Worm (Caenorhabditis elegans): Measurements from ENCODE around the gene fbxb-105.

fbxb-105 gene

DNA sequence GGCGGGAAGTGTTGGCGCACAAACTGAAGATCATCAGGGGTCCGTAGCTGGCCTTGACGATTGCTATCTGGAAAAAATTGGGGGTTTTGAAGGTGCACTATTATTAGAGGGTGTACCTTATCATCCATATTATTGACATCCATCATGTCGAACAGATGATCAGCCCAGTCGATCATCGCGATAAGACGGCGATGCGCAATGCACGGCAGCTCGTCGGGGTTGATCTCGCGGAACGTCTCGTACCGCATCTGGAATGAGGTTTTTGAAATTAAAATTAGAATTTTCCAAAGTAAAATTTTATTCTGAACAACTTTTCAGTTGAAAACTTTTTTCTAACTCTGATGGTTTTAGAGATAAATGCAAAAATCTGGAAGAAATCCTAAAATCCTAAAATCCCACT, 27.3 kb upstream of the fbxb-105 start (continued):
- no peak for TF ChIP-seq madf-10 (tag; optimal IDR thresholded peaks at IDR 0.05)
- TF ChIP-seq ceh-91 (GFP tag; IDR thresholded peaks at IDR 0.05): no peak
- no peak for TF ChIP-seq F57C9.4 (tag; optimal IDR thresholded peaks at IDR 0.05)
- no peak for TF ChIP-seq ztf-18 (tag; optimal IDR thresholded peaks at IDR 0.05)
- no peak for TF ChIP-seq sea-2 (GFP tag; IDR thresholded peaks at IDR 0.05)
- no peak for TF ChIP-seq fkh-3 (tag; optimal IDR thresholded peaks at IDR 0.05)
- no peak for TF ChIP-seq F39B2.1 (GFP tag; IDR thresholded peaks at IDR 0.05)

DNA sequence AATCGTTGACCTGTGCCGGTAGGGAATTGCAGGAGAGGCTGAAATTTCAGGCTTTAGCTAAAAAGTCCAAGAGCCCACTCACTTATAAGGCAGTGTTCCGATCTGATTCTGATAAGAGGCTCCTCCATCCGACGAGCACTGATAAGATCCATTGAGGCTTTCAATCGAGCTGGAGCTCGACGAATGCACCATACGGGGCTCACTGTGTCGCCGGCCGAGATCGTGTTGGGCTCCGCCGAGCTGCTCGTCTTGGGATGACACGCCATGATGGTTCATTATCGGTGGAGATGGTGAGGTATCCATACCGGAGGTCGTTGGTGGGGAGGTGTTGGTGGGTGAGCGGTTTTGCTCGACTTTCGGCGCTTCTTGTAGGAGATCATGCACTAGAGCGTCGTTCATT, 25.7 kb upstream of the fbxb-105 start:
- no peak for TF ChIP-seq ceh-91 (GFP tag; IDR thresholded peaks at IDR 0.05)
- TF ChIP-seq sdz-38 (tag; optimal IDR thresholded peaks at IDR 0.05): no peak
- TF ChIP-seq zfh-2 (GFP tag; conservative IDR thresholded peaks at IDR 0.05): peak; percentile 56
- TF ChIP-seq lin-54 (GFP tag; optimal IDR thresholded peaks at IDR 0.05): no peak

DNA sequence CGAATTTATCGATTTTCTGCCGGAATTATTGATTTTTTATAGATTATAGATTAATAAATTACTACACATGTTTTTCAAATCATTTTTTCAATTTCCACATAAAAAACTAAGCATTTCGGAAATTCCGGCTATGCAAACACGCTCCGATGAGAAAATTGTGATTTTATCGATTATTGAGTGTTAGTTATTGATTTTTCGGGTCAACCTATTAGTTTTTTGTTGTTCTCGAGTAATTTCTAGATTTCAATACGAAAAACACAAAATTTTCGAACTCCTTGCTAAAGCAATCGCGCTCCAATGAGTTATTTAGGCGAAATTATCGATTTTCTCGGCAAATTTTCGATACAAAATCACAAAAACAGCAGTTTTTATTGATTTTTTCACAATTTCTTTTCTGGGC, 24.7 kb upstream of the fbxb-105 start:
- TF ChIP-seq repo-1 (tag; optimal IDR thresholded peaks at IDR 0.05): no peak
- TF ChIP-seq B0035.1 (tag; optimal IDR thresholded peaks at IDR 0.05): no peak
- no peak for TF ChIP-seq hsf-1 (GFP tag; IDR thresholded peaks at IDR 0.05)
- no peak for TF ChIP-seq ceh-58 (GFP tag; IDR thresholded peaks at IDR 0.05)
- TF ChIP-seq B0261.1 (tag; optimal IDR thresholded peaks at IDR 0.05): no peak

DNA sequence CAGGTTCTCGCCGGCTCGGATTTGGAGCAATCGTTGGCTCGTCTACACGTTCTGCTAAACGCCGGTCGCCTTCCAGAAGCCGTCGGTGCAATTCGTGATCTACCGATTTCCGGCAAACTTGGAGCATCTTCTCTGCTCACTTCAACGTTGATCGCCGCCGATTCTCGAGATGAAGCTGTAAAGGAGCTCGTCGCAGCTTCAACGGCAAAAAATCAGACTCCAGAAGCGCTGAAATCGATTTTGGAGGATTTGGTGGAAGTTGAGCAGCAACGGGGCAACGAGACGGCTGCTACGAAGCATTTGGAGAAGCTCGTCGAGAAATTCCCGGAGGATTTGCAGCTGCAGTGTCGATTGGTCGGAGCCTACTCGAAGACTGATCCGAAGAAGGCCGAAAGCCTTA, 21.0 kb upstream of the fbxb-105 start:
- TF ChIP-seq zfh-2 (GFP tag; conservative IDR thresholded peaks at IDR 0.05): peak; percentile 73
- no peak for TF ChIP-seq ceh-100 (GFP tag; IDR thresholded peaks at IDR 0.05)

DNA sequence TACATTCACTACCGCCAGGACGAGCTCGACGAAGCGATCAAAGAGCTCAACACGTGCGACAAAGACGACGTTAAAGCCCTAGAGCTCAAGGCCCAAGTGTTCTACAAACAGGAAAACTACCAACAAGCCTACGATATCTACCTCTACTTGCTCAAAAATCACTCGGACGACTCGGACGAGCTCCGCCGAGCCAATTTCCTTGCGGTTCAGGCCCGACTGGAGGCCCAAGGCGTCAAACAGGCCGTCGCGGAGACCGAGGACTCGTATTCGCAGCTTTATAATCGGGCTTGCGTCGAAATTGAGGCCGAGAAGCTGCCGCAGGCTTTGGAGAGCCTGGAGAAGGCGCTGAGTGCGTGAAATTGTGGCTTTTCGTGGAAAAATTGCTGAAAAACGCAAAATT, 17.2 kb upstream of the fbxb-105 start:
- peak; percentile 26; the same call in 1 of the 2 replicates for TF ChIP-seq madf-6 (GFP tag; IDR thresholded peaks at IDR 0.05)
- no peak for TF ChIP-seq Y67H2A.10 (GFP tag; conservative IDR thresholded peaks at IDR 0.05)
- no peak for TF ChIP-seq attf-3 (GFP tag; conservative IDR thresholded peaks at IDR 0.05)
- TF ChIP-seq egrh-3 (GFP tag; IDR thresholded peaks at IDR 0.05): peak; percentile 25; the same call in 1 of the 2 replicates
- TF ChIP-seq zfh-2 (GFP tag; conservative IDR thresholded peaks at IDR 0.05): peak; percentile 66; the same call in 1 of the 2 replicates
- TF ChIP-seq mel-28 (tag; optimal IDR thresholded peaks at IDR 0.05; ENCODE audit: borderline replicate concordance): no peak
- TF ChIP-seq egl-44 (GFP tag; IDR thresholded peaks at IDR 0.05): no peak
- TF ChIP-seq nhr-179 (tag; optimal IDR thresholded peaks at IDR 0.05): no peak
- TF ChIP-seq K11D2.4 (GFP tag; IDR thresholded peaks at IDR 0.05): no peak
- TF ChIP-seq lin-54 (GFP tag; optimal IDR thresholded peaks at IDR 0.05): no peak

DNA sequence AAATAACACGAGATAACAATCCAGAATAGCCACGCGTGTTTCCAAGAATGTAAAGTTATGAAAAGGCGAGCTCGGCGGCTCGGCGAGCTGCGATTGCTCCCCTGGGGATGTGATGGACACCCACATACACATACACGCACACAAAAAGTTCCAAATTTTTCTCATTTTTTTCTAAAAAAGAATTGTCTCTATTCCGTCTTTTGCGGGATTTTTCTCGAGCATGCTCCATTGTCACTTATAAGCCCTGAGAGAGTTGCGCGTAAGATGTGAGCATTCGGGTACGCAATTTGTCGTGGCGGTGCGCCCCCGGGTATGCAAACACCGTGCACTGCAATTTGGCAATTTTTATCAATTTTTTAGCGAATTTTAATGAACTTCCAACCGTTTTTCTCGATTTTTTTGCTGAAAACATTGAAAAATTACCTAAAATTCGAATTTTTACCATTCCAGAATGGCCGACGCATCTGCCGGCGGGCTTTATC, 16.4 kb upstream of the fbxb-105 start, which contains the start of the genes F08D12.12 and srpa-72:
Gene F08D12.12, minus strand, starts transcription at position 51 of the 482 bp plus-strand sequence.
Gene srpa-72, plus strand, starts transcription at position 451 of the 482 bp plus-strand sequence.
- TF ChIP-seq unc-62 (GFP tag; optimal IDR thresholded peaks at IDR 0.05): no peak
- TF ChIP-seq mcd-1 (GFP tag; IDR thresholded peaks at IDR 0.05): peak; percentile 54
- no peak for TF ChIP-seq attf-6 (GFP tag; IDR thresholded peaks at IDR 0.05)
- TF ChIP-seq cebp-1 (GFP tag; IDR thresholded peaks at IDR 0.05): no peak
- peak; percentile 16 for TF ChIP-seq cebp-1 (tag; optimal IDR thresholded peaks at IDR 0.05)
- no peak for TF ChIP-seq F23B12.7 (tag; optimal IDR thresholded peaks at IDR 0.05; ENCODE audit: insufficient read depth)
- no peak for TF ChIP-seq cebp-2 (GFP tag; IDR thresholded peaks at IDR 0.05)
- TF ChIP-seq hlh-12 (tag; optimal IDR thresholded peaks at IDR 0.05): no peak
- TF ChIP-seq zim-3 (tag; optimal IDR thresholded peaks at IDR 0.05): no peak
- no peak for TF ChIP-seq lin-40 (tag; optimal IDR thresholded peaks at IDR 0.05)
- TF ChIP-seq lir-1 (GFP tag; conservative IDR thresholded peaks at IDR 0.05): no peak
- no peak for TF ChIP-seq nhr-120 (GFP tag; IDR thresholded peaks at IDR 0.05)
- no peak for TF ChIP-seq aptf-2 (GFP tag; conservative IDR thresholded peaks at IDR 0.05)
- peak; percentile 36 for TF ChIP-seq lin-54 (GFP tag; optimal IDR thresholded peaks at IDR 0.05)
- TF ChIP-seq ceh-40 (GFP tag; IDR thresholded peaks at IDR 0.05): no peak
- TF ChIP-seq hmg-20 (GFP tag; IDR thresholded peaks at IDR 0.05): no peak
- peak; percentile 30 for TF ChIP-seq tbp1 (GFP tag; optimal IDR thresholded peaks at IDR 0.05)
- no peak for TF ChIP-seq nhr-90 (tag; optimal IDR thresholded peaks at IDR 0.05)
- TF ChIP-seq hmg-1.2 (GFP tag; IDR thresholded peaks at IDR 0.05): peak; percentile 34; the same call in 1 of the 2 replicates
